Fruit fly (Drosophila melanogaster) whole organism, embryonic: Measurements from ENCODE around the gene MCU.

Experiments
- Atf-2 ChIP-seq: fragments of 200-800 bp; sonication (Bioruptor generic); optimal IDR thresholded peaks from 2 replicates; lab custom pipeline; 2016; ENCODE audit warnings: missing biosample characterization, missing genetic modification characterization
- BEAF-32 ChIP-seq: fragments of 200-800 bp; sonication (Bioruptor generic); optimal IDR thresholded peaks from 3 replicates; lab custom pipeline; 2017; ENCODE audit warnings: missing biosample characterization, missing genetic modification characterization, mild to moderate bottlenecking, moderate library complexity, missing genetic modification reagents
- CG10274 ChIP-seq: fragments of 200-800 bp; sonication (Bioruptor generic); optimal IDR thresholded peaks from 3 replicates; lab custom pipeline; 2017; ENCODE audit warnings: missing biosample characterization, mild to moderate bottlenecking, missing genetic modification characterization
- CG10366 ChIP-seq: fragments of 200-800 bp; sonication (Bioruptor generic); IDR thresholded peaks from 2 replicates; pipeline ENCODE4 v1.3.6; 2022; ENCODE audit warnings: missing biosample characterization, missing genetic modification characterization
- CG10543 ChIP-seq: fragments of 200-800 bp; sonication (Bioruptor generic); optimal IDR thresholded peaks from 3 replicates; lab custom pipeline; 2017; ENCODE audit warnings: missing biosample characterization, mild to moderate bottlenecking, missing genetic modification characterization, moderate library complexity
- CG11093 ChIP-seq: fragments of 200-800 bp; sonication (Bioruptor generic); IDR thresholded peaks from 3 replicates; pipeline ENCODE4 v1.3.6; 2022; ENCODE audit warnings: missing biosample characterization, missing genetic modification characterization
- CG11456 ChIP-seq: fragments of 200-800 bp; sonication (Bioruptor generic); IDR thresholded peaks from 3 replicates; pipeline ENCODE4 v1.3.6; 2022; ENCODE audit warnings: missing biosample characterization, missing genetic modification characterization
- CG11504 ChIP-seq: fragments of 200-800 bp; sonication (Bioruptor generic); optimal IDR thresholded peaks from 3 replicates; lab custom pipeline; 2019; ENCODE audit warnings: missing biosample characterization, mild to moderate bottlenecking, missing genetic modification characterization, moderate library complexity
- CG12299 ChIP-seq: fragments of 200-800 bp; sonication (Bioruptor generic); optimal IDR thresholded peaks from 2 replicates; lab custom pipeline; 2018; ENCODE audit warnings: missing biosample characterization, mild to moderate bottlenecking, missing genetic modification characterization
- CG1233 ChIP-seq: fragments of 200-800 bp; sonication (Bioruptor generic); optimal IDR thresholded peaks from 4 replicates; lab custom pipeline; 2018; ENCODE audit warnings: missing biosample characterization, mild to moderate bottlenecking, missing genetic modification characterization
- CG14014 ChIP-seq: fragments of 200-800 bp; sonication (Bioruptor generic); IDR thresholded peaks from 2 replicates; pipeline ENCODE4 v1.3.6; 2022; ENCODE audit warnings: missing biosample characterization, missing genetic modification characterization
- CG17186 ChIP-seq: fragments of 200-800 bp; sonication (Bioruptor generic); optimal IDR thresholded peaks from 3 replicates; lab custom pipeline; 2017; ENCODE audit warnings: missing biosample characterization, missing genetic modification reagents, missing genetic modification characterization
- CG1792 ChIP-seq: fragments of 200-800 bp; sonication (Bioruptor generic); optimal IDR thresholded peaks from 2 replicates; lab custom pipeline; 2016; ENCODE audit warnings: missing biosample characterization, missing genetic modification characterization
- CG30020 ChIP-seq: fragments of 200-800 bp; optimal IDR thresholded peaks from 2 replicates; lab custom pipeline; 2019; ENCODE audit warnings: missing biosample characterization, mild to moderate bottlenecking, missing genetic modification characterization, moderate library complexity
- CG34224 ChIP-seq: fragments of 200-800 bp; sonication (Bioruptor generic); IDR thresholded peaks from 3 replicates; pipeline ENCODE4 v1.3.6; 2022; ENCODE audit warnings: missing biosample characterization, missing genetic modification characterization; ENCODE audit not compliant: partially characterized antibody
- CG3838 ChIP-seq: fragments of 200-800 bp; sonication (Bioruptor generic); optimal IDR thresholded peaks from 3 replicates; lab custom pipeline; 2016; ENCODE audit warnings: missing biosample characterization, missing genetic modification characterization
- CG4282 ChIP-seq: fragments of 200-800 bp; sonication (Bioruptor generic); optimal IDR thresholded peaks from 2 replicates; lab custom pipeline; 2016; ENCODE audit warnings: missing biosample characterization, missing genetic modification characterization
- CG43689 ChIP-seq: fragments of 200-800 bp; sonication (Bioruptor generic); IDR thresholded peaks from 2 replicates; pipeline ENCODE4 v1.3.6; 2022; ENCODE audit warnings: missing biosample characterization, missing genetic modification characterization
- CG5180 ChIP-seq: fragments of 200-800 bp; sonication (Bioruptor generic); optimal IDR thresholded peaks from 3 replicates; lab custom pipeline; 2017; ENCODE audit warnings: missing biosample characterization, missing genetic modification characterization, mild to moderate bottlenecking, moderate library complexity, missing genetic modification reagents
- CG8388 ChIP-seq: fragments of 200-800 bp; sonication (Bioruptor generic); optimal IDR thresholded peaks from 2 replicates; lab custom pipeline; 2019; ENCODE audit warnings: missing biosample characterization, mild to moderate bottlenecking, missing genetic modification characterization, moderate library complexity
- CG8478 ChIP-seq: fragments of >200 bp; optimal IDR thresholded peaks from 2 replicates; lab custom pipeline; 2018
- CG8924 ChIP-seq: fragments of 200-800 bp; optimal IDR thresholded peaks from 3 replicates; lab custom pipeline; 2019; ENCODE audit warnings: missing biosample characterization, mild to moderate bottlenecking, missing genetic modification characterization, moderate library complexity
- Dfd ChIP-seq, 2 experiments: fragments of >200 bp; optimal IDR thresholded peaks; 2 replicates each; lab custom pipeline; 2017; ENCODE audit warnings: missing biosample characterization in 2 of 2, missing genetic modification characterization in 2 of 2
- Ets97D ChIP-seq: fragments of 200-800 bp; sonication (Bioruptor generic); optimal IDR thresholded peaks from 3 replicates; lab custom pipeline; 2016; ENCODE audit warnings: missing biosample characterization, missing genetic modification characterization
- Fer3 ChIP-seq: fragments of 200-800 bp; sonication (Bioruptor generic); optimal IDR thresholded peaks from 2 replicates; lab custom pipeline; 2018; ENCODE audit warnings: missing biosample characterization, mild to moderate bottlenecking, missing genetic modification characterization, moderate library complexity
- HHEX ChIP-seq: fragments of 200-800 bp; sonication (Bioruptor generic); optimal IDR thresholded peaks from 3 replicates; lab custom pipeline; 2017; ENCODE audit warnings: missing biosample characterization, mild to moderate bottlenecking, missing genetic modification characterization, missing genetic modification reagents
- Lim3 ChIP-seq: fragments of 200-800 bp; sonication (Bioruptor generic); IDR thresholded peaks from 2 replicates; pipeline ENCODE4 v1.3.6; 2022; ENCODE audit warnings: missing biosample characterization, missing genetic modification characterization
- Lpt ChIP-seq: fragments of >200 bp; optimal IDR thresholded peaks from 2 replicates; lab custom pipeline; 2018; ENCODE audit warnings: missing biosample characterization, missing genetic modification characterization
- Med ChIP-seq: fragments of 200-800 bp; sonication (Bioruptor generic); peaks from one replicate; lab custom pipeline; 2016; ENCODE audit warnings: missing biosample characterization, missing genetic modification characterization, mild to moderate bottlenecking, inconsistent platforms, moderate library complexity
- Mes4 ChIP-seq: fragments of 200-800 bp; sonication (Bioruptor generic); optimal IDR thresholded peaks from 2 replicates; lab custom pipeline; 2016; ENCODE audit warnings: missing biosample characterization, missing genetic modification characterization
- Nf-YA ChIP-seq: fragments of 200-800 bp; sonication (Bioruptor generic); IDR thresholded peaks from 2 replicates; pipeline ENCODE4 v1.3.6; 2022; ENCODE audit warnings: missing biosample characterization, missing genetic modification characterization
- Trl ChIP-seq, 3 experiments: fragments of >200 bp in 2 of 3; fragments of 200-800 bp in 1 of 3; sonication (Bioruptor generic) in 1 of 3; optimal IDR thresholded peaks; 2 replicates in 1 of 3; 3 replicates in 2 of 3; lab custom pipeline; 2016 to 2017; ENCODE audit warnings: missing biosample characterization in 1 of 3, missing genetic modification characterization in 1 of 3
- YL-1 ChIP-seq: fragments of 200-800 bp; sonication (Bioruptor generic); optimal IDR thresholded peaks from 3 replicates; lab custom pipeline; 2017; ENCODE audit warnings: missing biosample characterization, mild to moderate bottlenecking, missing genetic modification characterization
- ase ChIP-seq: fragments of 200-800 bp; sonication (Bioruptor generic); IDR thresholded peaks from 3 replicates; pipeline ENCODE4 v1.3.6; 2022; ENCODE audit warnings: missing biosample characterization, missing genetic modification characterization
- chif ChIP-seq, 2 experiments: fragments of 200-800 bp; sonication (Bioruptor generic); optimal IDR thresholded peaks; 3 replicates each; lab custom pipeline; 2016; ENCODE audit warnings: missing biosample characterization in 2 of 2, missing genetic modification characterization in 2 of 2
- dan ChIP-seq: fragments of 200-800 bp; sonication (Bioruptor generic); IDR thresholded peaks from 2 replicates; pipeline ENCODE4 v1.3.6; 2022; ENCODE audit warnings: missing biosample characterization, missing genetic modification characterization
- dm ChIP-seq: fragments of 200-800 bp; sonication (Bioruptor generic); optimal IDR thresholded peaks from 3 replicates; lab custom pipeline; 2016; ENCODE audit warnings: missing biosample characterization, missing genetic modification characterization
- fd102C ChIP-seq: fragments of 200-800 bp; sonication (Bioruptor generic); optimal IDR thresholded peaks from 2 replicates; lab custom pipeline; 2018; ENCODE audit warnings: missing biosample characterization, mild to moderate bottlenecking, missing genetic modification characterization, moderate library complexity
- gem ChIP-seq: fragments of 200-800 bp; sonication (Bioruptor generic); optimal IDR thresholded peaks from 2 replicates; lab custom pipeline; 2019; ENCODE audit warnings: missing biosample characterization, mild to moderate bottlenecking, missing genetic modification characterization, moderate library complexity
- gro ChIP-seq: fragments of 200-800 bp; sonication (Bioruptor generic); optimal IDR thresholded peaks from 2 replicates; lab custom pipeline; 2016; ENCODE audit warnings: missing biosample characterization, missing genetic modification characterization
- her ChIP-seq: fragments of 200-800 bp; sonication (Bioruptor generic); optimal IDR thresholded peaks from 2 replicates; lab custom pipeline; 2016; ENCODE audit warnings: missing biosample characterization, missing genetic modification characterization
- ind ChIP-seq: fragments of 200-800 bp; sonication (Bioruptor generic); optimal IDR thresholded peaks from 3 replicates; lab custom pipeline; 2016; ENCODE audit warnings: missing biosample characterization, missing genetic modification characterization
- oc ChIP-seq: fragments of 200-800 bp; sonication (Bioruptor generic); optimal IDR thresholded peaks from 2 replicates; lab custom pipeline; 2018; ENCODE audit warnings: missing biosample characterization, mild to moderate bottlenecking, missing genetic modification characterization, moderate library complexity
- pb ChIP-seq: fragments of 200-800 bp; sonication (Bioruptor generic); optimal IDR thresholded peaks from 3 replicates; lab custom pipeline; 2016; ENCODE audit warnings: missing biosample characterization, missing genetic modification characterization
- pfk ChIP-seq: fragments of 200-800 bp; sonication (Bioruptor generic); optimal IDR thresholded peaks from 2 replicates; lab custom pipeline; 2018; ENCODE audit warnings: missing biosample characterization, mild to moderate bottlenecking, missing genetic modification characterization, moderate library complexity
- phol ChIP-seq: fragments of 200-800 bp; sonication (Bioruptor generic); optimal IDR thresholded peaks from 3 replicates; lab custom pipeline; 2018; ENCODE audit warnings: missing biosample characterization, mild to moderate bottlenecking, missing genetic modification characterization, moderate library complexity
- sob ChIP-seq: fragments of 200-800 bp; sonication (Bioruptor generic); IDR thresholded peaks from 2 replicates; pipeline ENCODE4 v1.3.6; 2022; ENCODE audit warnings: missing biosample characterization, missing genetic modification characterization
- tna ChIP-seq: fragments of 200-800 bp; sonication (Bioruptor generic); IDR thresholded peaks from 2 replicates; pipeline ENCODE4 v1.3.6; 2022; ENCODE audit warnings: missing biosample characterization, missing genetic modification characterization; ENCODE audit not compliant: partially characterized antibody
- toy ChIP-seq: fragments of 200-800 bp; sonication (Bioruptor generic); IDR thresholded peaks from 2 replicates; pipeline ENCODE4 v1.3.6; 2022; ENCODE audit warnings: missing biosample characterization, missing genetic modification characterization
- unpg ChIP-seq: fragments of 200-800 bp; sonication (Bioruptor generic); optimal IDR thresholded peaks from 3 replicates; lab custom pipeline; 2018; ENCODE audit warnings: missing biosample characterization, mild to moderate bottlenecking, missing genetic modification characterization, moderate library complexity
- wor ChIP-seq: fragments of 200-800 bp; sonication (Bioruptor generic); IDR thresholded peaks from 2 replicates; pipeline ENCODE4 v1.3.6; 2022; ENCODE audit warnings: missing biosample characterization, missing genetic modification characterization
- z ChIP-seq: fragments of 200-800 bp; sonication (Bioruptor generic); IDR thresholded peaks from 3 replicates; pipeline ENCODE4 v1.3.6; 2022; ENCODE audit warnings: missing biosample characterization, missing genetic modification characterization

MCU gene

DNA sequence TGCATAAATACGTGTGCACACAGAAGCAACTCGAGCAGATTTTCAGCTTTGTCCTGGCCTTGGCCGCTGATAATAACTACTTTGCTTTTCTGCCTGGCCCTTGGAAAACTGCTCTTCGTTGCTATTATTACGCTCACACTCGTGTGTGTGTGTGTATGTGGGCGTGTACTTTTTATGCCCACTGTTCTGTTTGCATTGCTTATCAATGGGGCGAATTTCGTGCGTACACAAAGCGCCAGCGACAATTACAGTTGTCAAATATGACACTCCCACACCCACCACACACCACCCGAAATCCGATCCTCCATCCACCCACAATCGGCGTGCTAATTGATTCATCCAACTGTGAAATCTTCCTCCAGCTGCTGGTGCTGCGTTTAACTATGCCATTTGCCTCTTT, 62.1 kb downstream of the MCU start (continued):
- no peak for TF ChIP-seq CG8924 (tag; lab: Kevin White, UChicago)
- no peak for TF ChIP-seq CG11093 (GFP tag; lab: Robert Waterston, UW)
- no peak for TF ChIP-seq BEAF-32 (GFP tag; lab: Kevin White, UChicago)
- no peak for TF ChIP-seq phol (tag; lab: Kevin White, UChicago)
- no peak for TF ChIP-seq toy (GFP tag; lab: Robert Waterston, UW)
- TF ChIP-seq Ets97D (GFP tag; lab: Kevin White, UChicago), result no peak
- TF ChIP-seq pb (GFP tag; lab: Kevin White, UChicago), result no peak
- no peak for TF ChIP-seq Dfd (GFP tag; optimal IDR thresholded peaks at IDR 0.05; lab: Kevin White, UChicago)
- peak; percentile 50 for TF ChIP-seq HHEX (GFP tag; lab: Kevin White, UChicago)
- TF ChIP-seq tna, result no peak
- no peak for TF ChIP-seq ind
- no peak for TF ChIP-seq her (GFP tag; lab: Kevin White, UChicago)
- no peak for TF ChIP-seq unpg (GFP tag; lab: Kevin White, UChicago)
- TF ChIP-seq gem (tag; lab: Kevin White, UChicago), result no peak
- peak; percentile 0 for TF ChIP-seq CG5180 (GFP tag; lab: Kevin White, UChicago)
- no peak for TF ChIP-seq Trl (optimal IDR thresholded peaks at IDR 0.05; lab: Kevin White, UChicago)
- TF ChIP-seq Trl (GFP tag; optimal IDR thresholded peaks at IDR 0.05; lab: Kevin White, UChicago), result no peak
- peak; percentile 21; the same call in 1 of the 2 replicates for TF ChIP-seq sob
- TF ChIP-seq CG34224 (GFP tag; lab: Robert Waterston, UW), result no peak
- TF ChIP-seq Mes4 (GFP tag; lab: Kevin White, UChicago), result no peak
- no peak for TF ChIP-seq CG30020 (tag; lab: Kevin White, UChicago)
- peak; percentile 70 for TF ChIP-seq CG8388 (GFP tag; lab: Kevin White, UChicago)
- peak; percentile 18 for TF ChIP-seq CG10543 (GFP tag; lab: Kevin White, UChicago)
- no peak for TF ChIP-seq dm (GFP tag; lab: Kevin White, UChicago)
- TF ChIP-seq chif (GFP tag; optimal IDR thresholded peaks at IDR 0.05; lab: Kevin White, UChicago), result no peak
- TF ChIP-seq CG10366 (GFP tag; lab: Robert Waterston, UW), result no peak; the same call in 1 of the 2 replicates
- TF ChIP-seq z, result no peak
- no peak for TF ChIP-seq gro
- TF ChIP-seq CG43689 (GFP tag; lab: Robert Waterston, UW), result 0 out of 2 replicates have a peak, but pooled peaks have one; percentile 27
- TF ChIP-seq Lim3, result no peak
- TF ChIP-seq CG17186 (GFP tag; lab: Kevin White, UChicago), result no peak
- no peak for TF ChIP-seq Atf-2 (GFP tag; lab: Kevin White, UChicago)
- no peak for TF ChIP-seq oc (tag; lab: Kevin White, UChicago)
- no peak for TF ChIP-seq CG10274 (GFP tag; lab: Kevin White, UChicago)
- no peak for TF ChIP-seq CG12299 (tag; lab: Kevin White, UChicago)
- TF ChIP-seq Nf-YA (GFP tag; lab: Robert Waterston, UW), result 0 out of 2 replicates have a peak, but pooled peaks have one; percentile 7
- no peak for TF ChIP-seq dan (GFP tag; lab: Robert Waterston, UW)
- 0 out of 3 replicates have a peak, but pooled peaks have one; percentile 29 for TF ChIP-seq ase (GFP tag; lab: Robert Waterston, UW)
- TF ChIP-seq CG3838 (GFP tag; lab: Kevin White, UChicago), result no peak
- peak; percentile 76 for TF ChIP-seq Med (GFP tag; lab: Kevin White, UChicago)
- no peak for TF ChIP-seq pfk (GFP tag; lab: Kevin White, UChicago)
- peak; percentile 4 for TF ChIP-seq CG11504 (tag; lab: Kevin White, UChicago)
- TF ChIP-seq CG11456 (GFP tag; lab: Robert Waterston, UW), result no peak
- TF ChIP-seq fd102C (GFP tag; lab: Kevin White, UChicago), result no peak
- TF ChIP-seq wor (GFP tag; lab: Robert Waterston, UW), result no peak
- no peak for TF ChIP-seq YL-1 (GFP tag; lab: Kevin White, UChicago)
- no peak for TF ChIP-seq CG8478 (lab: Kevin White, UChicago)
- no peak for TF ChIP-seq CG1792 (GFP tag; lab: Kevin White, UChicago)
- TF ChIP-seq CG14014 (GFP tag; lab: Robert Waterston, UW), result no peak; the same call in 1 of the 2 replicates
- TF ChIP-seq Fer3 (tag; lab: Kevin White, UChicago), result peak; percentile 18
- no peak for TF ChIP-seq Lpt (GFP tag; lab: Kevin White, UChicago)
- TF ChIP-seq CG1233 (GFP tag; lab: Kevin White, UChicago), result peak; percentile 17
- TF ChIP-seq CG4282 (GFP tag; lab: Kevin White, UChicago), result no peak
